Fruit fly (Drosophila melanogaster): ENCODE data around the gene CG5888.

CG5888 gene

dm6 chr2L:16437945-16438344, 10.3 kb downstream of the CG5888 start:
- peak; percentile 74 for TF ChIP-seq fru (GFP tag; optimal IDR thresholded peaks at IDR 0.05)
- peak; percentile 20 for TF ChIP-seq woc (GFP tag; optimal IDR thresholded peaks at IDR 0.05)
- no peak for TF ChIP-seq Dif (GFP tag; optimal IDR thresholded peaks at IDR 0.05; ENCODE audit: partially characterized antibody)
- no peak for TF ChIP-seq CG32264 (GFP tag; optimal IDR thresholded peaks at IDR 0.05)
- TF ChIP-seq usp (GFP tag; optimal IDR thresholded peaks at IDR 0.05) = no peak
- no peak for TF ChIP-seq dsf (GFP tag; optimal IDR thresholded peaks at IDR 0.05; ENCODE audit: borderline replicate concordance)
- no peak for TF ChIP-seq Hr78 (GFP tag; optimal IDR thresholded peaks at IDR 0.05)
- no peak for TF ChIP-seq N (GFP tag; optimal IDR thresholded peaks at IDR 0.05)
- no peak for TF ChIP-seq Hr83 (GFP tag; optimal IDR thresholded peaks at IDR 0.05; ENCODE audit: poor library complexity, severe bottlenecking)
- TF ChIP-seq Hnf4 (GFP tag; optimal IDR thresholded peaks at IDR 0.05) = peak; percentile 48
- peak; percentile 8 for TF ChIP-seq dmrt93B (GFP tag; optimal IDR thresholded peaks at IDR 0.05)
- no peak for TF ChIP-seq GATAd (GFP tag; optimal IDR thresholded peaks at IDR 0.05)
- no peak for TF ChIP-seq CrebA (GFP tag; optimal IDR thresholded peaks at IDR 0.05; ENCODE audit: borderline replicate concordance)
- TF ChIP-seq pan (optimal IDR thresholded peaks at IDR 0.05) = no peak
- peak; percentile 68 for TF ChIP-seq rgr (GFP tag; optimal IDR thresholded peaks at IDR 0.05)
- TF ChIP-seq Dfd (GFP tag; optimal IDR thresholded peaks at IDR 0.05) = no peak
- TF ChIP-seq Sp1 (GFP tag; optimal IDR thresholded peaks at IDR 0.05) = peak; percentile 67
- TF ChIP-seq Abd-B (GFP tag; optimal IDR thresholded peaks at IDR 0.05) = no peak
- TF ChIP-seq Mio (GFP tag; optimal IDR thresholded peaks at IDR 0.05) = no peak
- no peak for TF ChIP-seq dl (GFP tag; optimal IDR thresholded peaks at IDR 0.05; ENCODE audit: insufficient read depth in 1 of 2, partially characterized antibody in 2 of 2)
- peak in 1 of 2 experiments; percentile 60 for TF ChIP-seq foxo (GFP tag; optimal IDR thresholded peaks at IDR 0.05)
- TF ChIP-seq Vsx2 (GFP tag; optimal IDR thresholded peaks at IDR 0.05; ENCODE audit: partially characterized antibody) = no peak
- TF ChIP-seq Jra (GFP tag; optimal IDR thresholded peaks at IDR 0.05) = no peak
- no peak for TF ChIP-seq Rel (GFP tag; optimal IDR thresholded peaks at IDR 0.05)
- TF ChIP-seq Rel (tag; optimal IDR thresholded peaks at IDR 0.05) = no peak
- TF ChIP-seq tai (GFP tag; optimal IDR thresholded peaks at IDR 0.05) = no peak
- TF ChIP-seq br (GFP tag; optimal IDR thresholded peaks at IDR 0.05) = peak; percentile 51
- no peak for TF ChIP-seq lola (GFP tag; optimal IDR thresholded peaks at IDR 0.05)
- TF ChIP-seq CG9705 (GFP tag; optimal IDR thresholded peaks at IDR 0.05) = no peak
- peak; percentile 30 for TF ChIP-seq psq (GFP tag; optimal IDR thresholded peaks at IDR 0.05)
- no peak for TF ChIP-seq jim (GFP tag; optimal IDR thresholded peaks at IDR 0.05)
- TF ChIP-seq ey (GFP tag; optimal IDR thresholded peaks at IDR 0.05) = peak; percentile 57
- TF ChIP-seq HLH106 (tag; optimal IDR thresholded peaks at IDR 0.05) = peak; percentile 55
- TF ChIP-seq Myc (optimal IDR thresholded peaks at IDR 0.05) = no peak
- TF ChIP-seq sage (GFP tag; optimal IDR thresholded peaks at IDR 0.05) = no peak
- TF ChIP-seq brk (GFP tag; optimal IDR thresholded peaks at IDR 0.05) = peak; percentile 52
- peak; percentile 60 for TF ChIP-seq h (GFP tag; optimal IDR thresholded peaks at IDR 0.05)
- peak; percentile 68 for TF ChIP-seq OdsH (GFP tag; optimal IDR thresholded peaks at IDR 0.05)
- no peak for TF ChIP-seq sv (GFP tag; optimal IDR thresholded peaks at IDR 0.05)

dm6 chr2L:16435637-16436036, 12.6 kb downstream of the CG5888 start:
- TF ChIP-seq CrebA (GFP tag; optimal IDR thresholded peaks at IDR 0.05; ENCODE audit: borderline replicate concordance) = no peak
- no peak for TF ChIP-seq Dif (GFP tag; optimal IDR thresholded peaks at IDR 0.05; ENCODE audit: partially characterized antibody)
- no peak for TF ChIP-seq Jra (GFP tag; optimal IDR thresholded peaks at IDR 0.05)
- no peak for TF ChIP-seq sage (GFP tag; optimal IDR thresholded peaks at IDR 0.05)
- TF ChIP-seq woc (GFP tag; optimal IDR thresholded peaks at IDR 0.05) = no peak
- no peak for TF ChIP-seq Hnf4 (GFP tag; optimal IDR thresholded peaks at IDR 0.05)
- no peak for TF ChIP-seq br (GFP tag; optimal IDR thresholded peaks at IDR 0.05)
